Fruit fly (Drosophila melanogaster) whole organism, prepupa: ENCODE measurements around the gene Sfxn2.
A peak's percentile ranks its signal among the peaks of the same experiment; 100 is the strongest.

Experiments used
- Blimp-1 ChIP-seq: fragments of 200-800 bp; sonication (Bioruptor generic); optimal IDR thresholded peaks from 3 replicates; lab custom pipeline; 2017; ENCODE audit warnings: missing biosample characterization, missing genetic modification characterization, mild to moderate bottlenecking, moderate library complexity, missing genetic modification reagents
- CG10631 ChIP-seq: fragments of 200-800 bp; sonication (Bioruptor generic); optimal IDR thresholded peaks from 2 replicates; lab custom pipeline; 2016; ENCODE audit warnings: missing biosample characterization, missing genetic modification characterization
- CG10669 ChIP-seq: fragments of 200-800 bp; sonication (Bioruptor generic); optimal IDR thresholded peaks from 3 replicates; lab custom pipeline; 2018; ENCODE audit warnings: missing biosample characterization, mild to moderate bottlenecking, missing genetic modification characterization, moderate library complexity
- CG1621 ChIP-seq: fragments of 200-800 bp; sonication (Bioruptor generic); optimal IDR thresholded peaks from 3 replicates; lab custom pipeline; 2018; ENCODE audit warnings: missing biosample characterization, mild to moderate bottlenecking, missing genetic modification characterization
- CG31627 ChIP-seq: fragments of 200-800 bp; sonication (Bioruptor generic); optimal IDR thresholded peaks from 3 replicates; lab custom pipeline; 2016; ENCODE audit warnings: missing biosample characterization, missing genetic modification characterization
- CG6854 ChIP-seq: fragments of 200-800 bp; sonication (Bioruptor generic); optimal IDR thresholded peaks from 2 replicates; lab custom pipeline; 2017; ENCODE audit warnings: missing biosample characterization, mild to moderate bottlenecking, missing genetic modification characterization
- CG7368 ChIP-seq: fragments of 200-800 bp; sonication (Bioruptor generic); optimal IDR thresholded peaks from 3 replicates; lab custom pipeline; 2016; ENCODE audit warnings: missing biosample characterization, missing genetic modification characterization
- CG9139 ChIP-seq: fragments of 200-800 bp; sonication (Bioruptor generic); optimal IDR thresholded peaks from 3 replicates; lab custom pipeline; 2017; ENCODE audit warnings: missing biosample characterization, mild to moderate bottlenecking, missing genetic modification characterization
- Eip93F ChIP-seq: fragments of 200-800 bp; sonication (Bioruptor generic); optimal IDR thresholded peaks from 2 replicates; lab custom pipeline; 2016; ENCODE audit warnings: missing biosample characterization, mild to moderate bottlenecking, missing genetic modification characterization
- Sox102F ChIP-seq: fragments of 200-800 bp; sonication (Bioruptor generic); optimal IDR thresholded peaks from 2 replicates; lab custom pipeline; 2016; ENCODE audit warnings: missing biosample characterization, mild to moderate bottlenecking, missing genetic modification characterization
- Sox14 ChIP-seq: fragments of 200-800 bp; sonication (Bioruptor generic); optimal IDR thresholded peaks from 3 replicates; lab custom pipeline; 2016; ENCODE audit warnings: missing biosample characterization, missing genetic modification characterization
- ss ChIP-seq, 2 experiments: fragments of 200-800 bp; sonication (Bioruptor generic); optimal IDR thresholded peaks; 2 replicates in 1 of 2; 3 replicates in 1 of 2; lab custom pipeline; 2017 to 2018; ENCODE audit warnings: mild to moderate bottlenecking in 2 of 2, missing biosample characterization in 2 of 2, missing genetic modification characterization in 2 of 2, moderate library complexity in 1 of 2

- TF ChIP-seq Sox14 (GFP tag; lab: Kevin White, UChicago) (no peak), CG10631 (no peak), CG9139 (GFP tag; lab: Kevin White, UChicago) (no peak), CG10669 (no peak), Sox102F (no peak), CG31627 (no peak), Eip93F (GFP tag; lab: Kevin White, UChicago) (no peak), ss (GFP tag; optimal IDR thresholded peaks at IDR 0.05; lab: Kevin White, UChicago) (peak in 1 of 2 experiments; percentile 28), CG6854 (no peak), CG1621 (tag; lab: Kevin White, UChicago) (no peak), Blimp-1 (no peak), CG7368 (GFP tag; lab: Kevin White, UChicago) (no peak)
These were observed 11.9 kb downstream of the Sfxn2 start for dm6 chr3L:19074673-19075402.
